Worm (Caenorhabditis elegans) whole organism, L4/young adult: Measurements from ENCODE around the gene srv-1.

Experiments
- dao-5 ChIP-seq: sonication (generic microtip); optimal IDR thresholded peaks from 2 replicates; lab custom pipeline; 2016; ENCODE audit warnings: missing genotype, missing genetic modification characterization, moderate library complexity, missing compliant biosample characterization
- him-1 ChIP-seq: sonication (generic microtip); optimal IDR thresholded peaks from 2 replicates; lab custom pipeline; 2016; ENCODE audit warnings: missing genotype, missing genetic modification reagents, missing genetic modification characterization, missing compliant biosample characterization

DNA sequence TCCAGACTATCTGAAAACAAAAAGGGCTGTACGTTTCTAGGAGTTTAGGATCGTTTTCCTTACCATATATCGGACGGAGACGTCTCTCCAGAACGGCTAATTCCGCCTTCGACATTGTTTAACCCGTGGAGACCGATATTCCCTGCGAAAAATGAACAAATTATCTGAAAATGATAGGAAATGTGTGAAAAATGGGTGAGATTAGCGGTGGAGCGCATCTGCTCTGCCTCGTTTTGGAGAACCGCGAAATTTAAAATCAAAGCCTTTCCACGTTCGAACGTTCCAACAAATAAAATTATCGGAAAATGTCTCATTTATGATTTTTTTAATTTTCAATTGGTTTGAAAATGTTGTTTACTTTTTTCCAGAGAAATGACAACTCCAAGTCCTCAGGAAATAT, 19.1 kb downstream of the srv-1 start, which contains the start of the genes cra-1 and kbp-1:
- no peak for TF ChIP-seq him-1
- no peak for TF ChIP-seq dao-5 (tag; lab: Kevin White, UChicago)
